Fruit fly (Drosophila melanogaster) Kc167 (cell line): Measurements from ENCODE around the gene Phae2.

Experiments
- Sin3A ChIP-seq: fragments of >200 bp; optimal IDR thresholded peaks from 2 replicates; lab custom pipeline; 2018; ENCODE audit warnings: missing external identifiers
- insv ChIP-seq: fragments of >200 bp; optimal IDR thresholded peaks from 3 replicates; lab custom pipeline; 2018; ENCODE audit warnings: missing external identifiers

DNA sequence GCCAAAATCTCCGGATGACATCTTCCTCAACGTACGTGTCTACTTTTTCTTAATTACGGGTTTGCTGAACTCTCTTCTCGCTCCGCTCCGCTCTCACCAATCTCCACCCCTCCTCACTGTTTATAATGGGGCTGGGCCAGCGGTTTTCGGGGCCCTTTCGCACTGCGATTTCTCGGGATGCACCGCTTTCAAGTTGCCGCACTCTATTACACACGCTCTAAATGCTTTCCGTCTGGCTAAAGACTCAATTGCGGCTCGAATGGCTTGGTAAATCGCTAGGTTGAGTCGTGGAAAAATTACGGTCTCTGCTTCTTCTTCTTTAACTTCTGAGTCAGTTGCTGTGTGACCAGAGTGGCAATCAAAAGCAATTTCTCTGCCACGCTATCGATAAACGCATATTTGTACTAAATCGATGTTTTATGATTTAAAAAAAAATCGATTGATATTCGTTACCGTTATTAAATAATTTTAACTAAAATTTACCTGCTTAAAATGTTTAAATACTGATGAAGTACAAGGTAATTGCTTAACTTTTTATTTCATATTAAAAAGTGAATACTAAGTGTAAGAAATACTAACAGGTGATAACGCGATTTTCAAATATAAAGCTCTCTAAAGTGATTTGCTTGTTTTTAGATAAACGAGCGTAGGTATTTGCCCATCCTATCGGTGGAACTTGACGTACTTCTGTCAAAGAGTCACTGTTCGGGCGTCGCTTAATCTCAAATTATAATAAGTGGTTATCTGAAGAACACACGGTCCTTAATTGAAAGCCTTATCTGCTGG is 1.9 kb upstream of the Phae2 start, which contains the start of the genes Rab6 and Phae1:
- TF ChIP-seq Sin3A (no peak), insv (lab: Kevin White, UChicago) (no peak)
